Worm (Caenorhabditis elegans): ENCODE results near the gene hrg-7.
A peak's percentile ranks its signal among the peaks of the same experiment; 100 is the strongest.

Gene hrg-7

DNA sequence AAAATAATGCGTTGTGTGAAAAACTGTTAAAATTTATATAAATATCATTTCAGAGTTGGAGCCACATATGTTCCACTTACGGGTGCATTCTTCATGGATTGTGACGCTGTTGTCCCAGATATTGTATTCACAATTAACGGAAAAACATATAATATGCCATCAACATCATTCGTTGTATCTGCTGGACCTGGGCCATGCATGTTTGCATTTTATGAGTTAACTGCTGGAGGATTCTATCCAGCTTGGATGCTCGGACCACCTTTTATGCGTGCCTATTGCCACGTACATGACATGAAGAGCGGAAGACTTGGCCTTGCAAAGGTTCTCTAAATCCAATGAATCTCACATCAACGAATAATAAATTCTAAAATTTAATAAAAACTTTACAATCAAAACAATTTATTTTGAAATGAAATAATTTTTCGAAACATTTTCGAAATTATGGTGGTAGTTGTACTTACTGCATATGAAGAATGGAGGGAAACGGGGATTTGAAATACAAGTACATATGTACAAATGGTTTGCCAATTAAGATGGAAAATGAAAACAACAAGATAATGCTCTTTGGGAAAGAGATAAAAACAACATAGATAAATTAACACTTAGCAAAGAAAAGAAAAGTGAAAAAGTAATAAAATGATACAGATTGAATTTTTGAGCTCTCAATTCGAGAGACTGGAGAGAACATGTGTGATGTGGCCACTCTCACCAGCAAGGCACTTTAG lies 2.1 kb downstream of the hrg-7 start (continued):
- TF ChIP-seq hlh-30 (tag; optimal IDR thresholded peaks at IDR 0.05; ENCODE audit: insufficient read depth) (no peak), nhr-77 (tag; optimal IDR thresholded peaks at IDR 0.05) (no peak), spr-1 (tag; optimal IDR thresholded peaks at IDR 0.05) (peak; percentile 2), nhr-237 (tag; optimal IDR thresholded peaks at IDR 0.05) (no peak), lir-3 (tag; optimal IDR thresholded peaks at IDR 0.05) (no peak), daf-19 (GFP tag; conservative IDR thresholded peaks at IDR 0.05) (no peak), Y5F2A.4 (GFP tag; optimal IDR thresholded peaks at IDR 0.05) (no peak), ceh-20 (GFP tag; IDR thresholded peaks at IDR 0.05) (no peak)

DNA sequence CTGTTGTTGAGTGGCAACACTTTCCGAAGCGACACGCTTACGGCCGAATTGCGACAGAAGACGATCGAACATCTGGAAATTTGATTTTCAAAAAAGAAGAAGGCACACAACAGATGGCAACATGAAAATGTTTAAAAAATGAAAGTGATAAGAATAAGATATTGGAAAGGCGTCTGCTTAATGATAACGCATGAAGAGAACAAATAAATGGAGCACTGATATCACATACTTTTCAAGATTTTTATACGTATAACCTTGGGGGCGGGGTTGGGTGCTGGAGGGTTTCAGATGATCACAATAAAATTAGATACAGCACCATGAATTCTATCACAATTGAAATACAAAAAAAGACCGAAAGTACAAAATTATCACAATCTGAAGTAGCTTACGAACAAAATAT lies 3.1 kb downstream of the hrg-7 start, which contains the start of gene C15C8.7:
C15C8.7 (minus strand) TSS at position 72 of the 400 bp plus-strand sequence.
- no peak for TF ChIP-seq egl-27 (tag; optimal IDR thresholded peaks at IDR 0.05)
- TF ChIP-seq snpc-4 (tag; optimal IDR thresholded peaks at IDR 0.05): no peak
- peak; percentile 37 for TF ChIP-seq nhr-28 (tag; optimal IDR thresholded peaks at IDR 0.05)
- TF ChIP-seq F10B5.3 (tag; optimal IDR thresholded peaks at IDR 0.05): no peak
- no peak for TF ChIP-seq hif-1 (tag; optimal IDR thresholded peaks at IDR 0.05)
- peak; percentile 1 for TF ChIP-seq mep-1 (tag; optimal IDR thresholded peaks at IDR 0.05)
- TF ChIP-seq pqm-1 (tag; optimal IDR thresholded peaks at IDR 0.05): peak; percentile 84
- peak; percentile 58 for TF ChIP-seq dve-1 (tag; optimal IDR thresholded peaks at IDR 0.05; ENCODE audit: insufficient read depth)
- TF ChIP-seq hlh-11 (tag; optimal IDR thresholded peaks at IDR 0.05): peak; percentile 50
- TF ChIP-seq nhr-76 (tag; optimal IDR thresholded peaks at IDR 0.05): no peak
- TF ChIP-seq dmd-6 (GFP tag; IDR thresholded peaks at IDR 0.05): peak; percentile 46; the same call in 1 of the 2 replicates
- TF ChIP-seq lin-1 (GFP tag; IDR thresholded peaks at IDR 0.05): no peak
- no peak for TF ChIP-seq T26A8.4 (GFP tag; IDR thresholded peaks at IDR 0.05)
- TF ChIP-seq aha-1 (tag): peak; percentile 77
- TF ChIP-seq zip-11 (GFP tag; IDR thresholded peaks at IDR 0.05): no peak
- 0 out of 2 replicates have a peak, but pooled peaks have one; percentile 28 for TF ChIP-seq php-3 (GFP tag; IDR thresholded peaks at IDR 0.05)
- TF ChIP-seq ama-1 (optimal IDR thresholded peaks at IDR 0.05): peak; percentile 9
- TF ChIP-seq attf-4 (tag; optimal IDR thresholded peaks at IDR 0.05): no peak
- no peak for TF ChIP-seq daf-16 (GFP tag; optimal IDR thresholded peaks at IDR 0.05)
- TF ChIP-seq daf-16 (tag; optimal IDR thresholded peaks at IDR 0.05): peak; percentile 51

DNA sequence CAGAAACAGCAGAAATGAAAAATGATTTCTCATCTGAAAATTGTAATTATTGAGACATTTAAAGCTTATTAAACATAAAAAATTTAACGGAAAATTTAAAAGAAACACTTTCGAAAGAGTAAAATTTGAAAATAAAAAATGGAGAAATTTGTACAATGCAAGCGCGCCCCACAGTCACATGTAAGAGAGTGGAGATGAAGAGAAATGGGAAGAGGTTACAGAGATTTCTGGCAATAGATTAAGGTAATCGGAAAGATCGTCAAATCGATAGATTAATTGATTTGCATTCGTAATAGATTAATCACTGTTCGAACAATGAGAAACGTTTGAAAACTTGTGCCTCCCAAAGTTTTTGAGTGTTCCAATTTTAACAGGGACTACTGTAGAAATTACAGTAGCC lies 5.6 kb downstream of the hrg-7 start, which contains the start of gene C15C8.4:
C15C8.4 (minus strand) TSS at position 33 of the 400 bp plus-strand sequence.
- TF ChIP-seq zag-1 (tag; optimal IDR thresholded peaks at IDR 0.05) (no peak), dpl-1 (GFP tag; optimal IDR thresholded peaks at IDR 0.05) (peak; percentile 17), ceh-44 (GFP tag; IDR thresholded peaks at IDR 0.05) (no peak), lim-7 (GFP tag; IDR thresholded peaks at IDR 0.05) (no peak), cey-2 (tag; optimal IDR thresholded peaks at IDR 0.05; ENCODE audit: borderline replicate concordance, insufficient read depth) (no peak), mdt-29 (GFP tag; IDR thresholded peaks at IDR 0.05) (no peak), ces-1 (GFP tag; optimal IDR thresholded peaks at IDR 0.05) (no peak), nhr-6 (tag; optimal IDR thresholded peaks at IDR 0.05) (peak; percentile 54), F49E8.2 (tag; optimal IDR thresholded peaks at IDR 0.05; ENCODE audit: borderline replicate concordance) (no peak)

DNA sequence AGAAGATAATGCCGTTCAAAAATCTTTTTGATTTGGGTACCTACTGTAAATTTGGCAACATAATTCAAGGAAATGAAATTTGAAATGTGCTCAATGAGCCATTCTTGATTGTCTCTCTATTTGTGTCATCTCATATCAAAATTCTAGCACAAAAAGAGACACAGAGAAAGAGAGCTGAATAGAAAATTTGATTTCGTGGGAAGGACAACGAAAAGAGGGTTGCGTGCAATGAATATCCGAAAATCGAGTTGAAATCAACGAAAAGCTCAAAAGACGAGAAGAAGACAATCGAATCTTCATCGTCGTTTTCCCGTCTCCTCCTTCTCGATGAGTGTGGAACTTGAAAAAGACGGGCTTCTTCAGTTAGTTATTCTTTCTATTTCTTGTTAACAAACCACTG lies 6.0 kb downstream of the hrg-7 start, which contains the start of gene C15C8.5:
C15C8.5 (plus strand) TSS at position 152 of the 400 bp plus-strand sequence.
- TF ChIP-seq ces-1 (GFP tag; optimal IDR thresholded peaks at IDR 0.05): peak; percentile 91
- no peak for TF ChIP-seq arid-1 (GFP tag; conservative IDR thresholded peaks at IDR 0.05)
- TF ChIP-seq fkh-10 (GFP tag; optimal IDR thresholded peaks at IDR 0.05): peak; percentile 97

Measured in whole organism, L4 larva.